Fruit fly (Drosophila melanogaster) whole organism: ENCODE data around the gene CrebA.

ENCODE experiments used
- CG8478 ChIP-seq: fragments of >200 bp; optimal IDR thresholded peaks from 2 replicates; lab custom pipeline; 2018; ENCODE audit warnings: inconsistent platforms
- EcR ChIP-seq, 2 experiments: fragments of >200 bp; optimal IDR thresholded peaks; 2 replicates each; lab custom pipeline; 2017; ENCODE audit warnings: missing biosample characterization in 2 of 2, missing genetic modification characterization in 2 of 2, missing genetic modification reagents in 2 of 2
- pan ChIP-seq: fragments of >200 bp; optimal IDR thresholded peaks from 2 replicates; lab custom pipeline; 2017
- psq ChIP-seq: fragments of >200 bp; optimal IDR thresholded peaks from 2 replicates; lab custom pipeline; 2017

DNA sequence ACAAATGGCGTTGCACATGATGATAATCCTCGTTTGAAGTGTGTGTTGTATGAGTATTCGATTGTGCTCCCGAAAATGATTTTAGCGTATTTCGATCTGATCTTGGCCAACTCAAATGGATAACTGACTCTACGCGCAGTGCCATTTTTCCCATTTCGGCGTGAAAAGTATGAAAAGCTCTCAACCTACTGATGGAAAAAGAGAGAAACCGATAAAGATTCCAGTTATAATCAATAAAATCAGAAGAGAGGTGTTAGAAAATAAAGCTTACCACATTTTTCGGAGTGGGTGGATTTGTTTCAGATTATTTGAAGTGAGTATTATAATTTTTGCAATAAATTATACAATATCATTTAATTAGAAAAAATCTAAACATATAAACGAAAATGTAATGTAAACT is 15.7 kb upstream of the CrebA start, which contains the start of gene mex1:
- TF ChIP-seq pan (lab: Kevin White, UChicago), result no peak
- no peak for TF ChIP-seq CG8478
- TF ChIP-seq EcR (GFP tag; optimal IDR thresholded peaks at IDR 0.05; lab: Kevin White, UChicago), result no peak
- no peak for TF ChIP-seq psq
